Fruit fly (Drosophila melanogaster): ENCODE data around the gene Lk.

The Lk gene

dm6 chr3L:14562672-14563071 is 2.1 kb upstream of the Lk start (continued):
- TF ChIP-seq CG1603 (tag; optimal IDR thresholded peaks at IDR 0.05) (peak; percentile 35), CG10267 (tag; optimal IDR thresholded peaks at IDR 0.05) (no peak), CG3407 (GFP tag; optimal IDR thresholded peaks at IDR 0.05) (no peak), trh (GFP tag; optimal IDR thresholded peaks at IDR 0.05) (no peak), Oaz (GFP tag; IDR thresholded peaks at IDR 0.05) (no peak), exex (tag; optimal IDR thresholded peaks at IDR 0.05) (no peak), sug (tag; optimal IDR thresholded peaks at IDR 0.05) (no peak), Ssrp (tag; optimal IDR thresholded peaks at IDR 0.05) (no peak), CG11093 (GFP tag; IDR thresholded peaks at IDR 0.05) (no peak), CTCF (GFP tag; optimal IDR thresholded peaks at IDR 0.05) (peak; percentile 96), CG4617 (GFP tag; optimal IDR thresholded peaks at IDR 0.05; ENCODE audit: borderline replicate concordance) (no peak), tup (GFP tag; optimal IDR thresholded peaks at IDR 0.05) (no peak), CG17829 (tag; optimal IDR thresholded peaks at IDR 0.05) (peak; percentile 30), Dek (tag; optimal IDR thresholded peaks at IDR 0.05) (no peak), pnt (GFP tag; optimal IDR thresholded peaks at IDR 0.05) (no peak), CG3847 (GFP tag; IDR thresholded peaks at IDR 0.05) (no peak), CG17361 (GFP tag; IDR thresholded peaks at IDR 0.05) (no peak), CG15514 (GFP tag; optimal IDR thresholded peaks at IDR 0.05) (peak; percentile 97), E2f2 (GFP tag; IDR thresholded peaks at IDR 0.05) (0 out of 2 replicates have a peak, but pooled peaks have one; percentile 25), odd (GFP tag; optimal IDR thresholded peaks at IDR 0.05) (no peak), sens-2 (GFP tag; IDR thresholded peaks at IDR 0.05) (no peak), Dbx (GFP tag; IDR thresholded peaks at IDR 0.05) (no peak), CG10366 (GFP tag; IDR thresholded peaks at IDR 0.05) (no peak), sens (GFP tag) (peak; percentile 51), CrebB (tag; optimal IDR thresholded peaks at IDR 0.05) (no peak), CG12659 (GFP tag; optimal IDR thresholded peaks at IDR 0.05) (no peak), Bdp1 (GFP tag; optimal IDR thresholded peaks at IDR 0.05) (no peak), CG30020 (tag; optimal IDR thresholded peaks at IDR 0.05) (no peak), mirr (GFP tag; optimal IDR thresholded peaks at IDR 0.05) (no peak), pita (GFP tag; optimal IDR thresholded peaks at IDR 0.05) (peak; percentile 77), CG11723 (GFP tag; optimal IDR thresholded peaks at IDR 0.05) (no peak), fd3F (GFP tag; optimal IDR thresholded peaks at IDR 0.05) (no peak), org-1 (GFP tag; optimal IDR thresholded peaks at IDR 0.05) (no peak), CHES-1-like (GFP tag; optimal IDR thresholded peaks at IDR 0.05) (no peak), Nf-YC (tag; optimal IDR thresholded peaks at IDR 0.05) (no peak), CG16779 (GFP tag; IDR thresholded peaks at IDR 0.05) (no peak), CG6854 (GFP tag; optimal IDR thresholded peaks at IDR 0.05) (no peak), CG11560 (tag; IDR thresholded peaks at IDR 0.05) (no peak), HmgD (GFP tag; optimal IDR thresholded peaks at IDR 0.05) (no peak), bbx (GFP tag; IDR thresholded peaks at IDR 0.05; ENCODE audit: partially characterized antibody) (no peak), danr (GFP tag; IDR thresholded peaks at IDR 0.05) (no peak), pros (GFP tag; optimal IDR thresholded peaks at IDR 0.05) (no peak), fd96Cb (tag; optimal IDR thresholded peaks at IDR 0.05) (no peak), CoRest (tag; optimal IDR thresholded peaks at IDR 0.05) (no peak), vfl (GFP tag; optimal IDR thresholded peaks at IDR 0.05) (no peak), chif (GFP tag; optimal IDR thresholded peaks at IDR 0.05) (peak in 1 of 2 experiments; percentile 6), Dfd (GFP tag; optimal IDR thresholded peaks at IDR 0.05) (no peak), CG18599 (GFP tag; optimal IDR thresholded peaks at IDR 0.05) (no peak), Rfx (GFP tag; IDR thresholded peaks at IDR 0.05) (peak; percentile 51; the same call in 1 of the 2 replicates), Gug (GFP tag; IDR thresholded peaks at IDR 0.05) (no peak), CG7745 (tag; optimal IDR thresholded peaks at IDR 0.05) (no peak), zen2 (GFP tag; IDR thresholded peaks at IDR 0.05; ENCODE audit: partially characterized antibody) (no peak)
